4 worm cellular contexts compared by ENCODE assay signal in genomic region chrIII:10671894-10672293, ce11.
A peak's percentile ranks its signal among the peaks of the same experiment; 100 is the strongest.
TF ChIP-seq lines count a peak whose summit lies in the region.

No protein-coding gene starts in this region.

TF ChIP-seq in whole organism, L1 larva, 84 proteins besides CTCF, POLR2A, EP300 and RAD21:
- no peak for TF ChIP-seq fkh-8 (tag; optimal IDR thresholded peaks at IDR 0.05; lab: Kevin White, UChicago)
- TF ChIP-seq nhr-77 (tag; optimal IDR thresholded peaks at IDR 0.05; lab: Kevin White, UChicago), result no peak
- TF ChIP-seq efl-1 (optimal IDR thresholded peaks at IDR 0.05; lab: Kevin White, UChicago), result no peak
- peak in 1 of 2 experiments; percentile 60 for TF ChIP-seq efl-1 (GFP tag; optimal IDR thresholded peaks at IDR 0.05 in 1 of 2; lab: Kevin White, UChicago)
- TF ChIP-seq blmp-1 (tag; optimal IDR thresholded peaks at IDR 0.05; lab: Kevin White, UChicago), result peak; percentile 83

TF ChIP-seq in whole organism, L4 larva, 104 proteins besides CTCF, POLR2A, EP300 and RAD21:
- TF ChIP-seq lin-39 (tag; optimal IDR thresholded peaks at IDR 0.05; lab: Kevin White, UChicago) (no peak), ceh-32 (tag; optimal IDR thresholded peaks at IDR 0.05; lab: Kevin White, UChicago; ENCODE audit: poor library complexity) (no peak), arid-1 (GFP tag; conservative IDR thresholded peaks at IDR 0.05; lab: Robert Waterston, UW) (no peak), ama-1 (optimal IDR thresholded peaks at IDR 0.05; lab: Kevin White, UChicago) (no peak), ces-1 (GFP tag; optimal IDR thresholded peaks at IDR 0.05; lab: Kevin White, UChicago) (no peak), hlh-30 (tag; optimal IDR thresholded peaks at IDR 0.05; lab: Kevin White, UChicago; ENCODE audit: insufficient read depth) (peak; percentile 5), zag-1 (tag; optimal IDR thresholded peaks at IDR 0.05; lab: Kevin White, UChicago) (no peak), pha-4 (GFP tag; IDR thresholded peaks at IDR 0.05; lab: Robert Waterston, UW) (no peak), pha-4 (tag; optimal IDR thresholded peaks at IDR 0.05; lab: Kevin White, UChicago) (no peak), sdz-12 (GFP tag; optimal IDR thresholded peaks at IDR 0.05; lab: Kevin White, UChicago) (no peak), madf-9 (GFP tag; conservative IDR thresholded peaks at IDR 0.05; lab: Robert Waterston, UW) (no peak), nhr-237 (tag; optimal IDR thresholded peaks at IDR 0.05; lab: Kevin White, UChicago) (no peak), madf-5 (GFP tag; IDR thresholded peaks at IDR 0.05; lab: Robert Waterston, UW) (no peak), hmg-1.1 (GFP tag; IDR thresholded peaks at IDR 0.05; lab: Robert Waterston, UW) (no peak), ZK337.2 (GFP tag; IDR thresholded peaks at IDR 0.05; lab: Robert Waterston, UW) (no peak), skn-1 (tag; optimal IDR thresholded peaks at IDR 0.05; lab: Kevin White, UChicago) (no peak), nhr-48 (tag; optimal IDR thresholded peaks at IDR 0.05; lab: Kevin White, UChicago) (no peak), nhr-76 (tag; optimal IDR thresholded peaks at IDR 0.05; lab: Kevin White, UChicago) (no peak), aha-1 (tag; lab: Kevin White, UChicago) (peak; percentile 24), ceh-28 (tag; optimal IDR thresholded peaks at IDR 0.05; lab: Kevin White, UChicago) (no peak), lin-13 (GFP tag; optimal IDR thresholded peaks at IDR 0.05; lab: Kevin White, UChicago) (no peak), unc-130 (GFP tag; optimal IDR thresholded peaks at IDR 0.05; lab: Kevin White, UChicago) (no peak), ceh-62 (tag; optimal IDR thresholded peaks at IDR 0.05; lab: Kevin White, UChicago) (no peak), unc-62 (GFP tag; optimal IDR thresholded peaks at IDR 0.05 in 1 of 2; lab: Kevin White, UChicago) (peak in 1 of 2 experiments; percentile 40), unc-62 (tag; optimal IDR thresholded peaks at IDR 0.05; lab: Kevin White, UChicago) (no peak), cey-2 (tag; optimal IDR thresholded peaks at IDR 0.05; lab: Kevin White, UChicago; ENCODE audit: borderline replicate concordance, insufficient read depth) (no peak)

TF ChIP-seq in whole organism, late embryonic, 69 proteins besides CTCF, POLR2A, EP300 and RAD21:
- TF ChIP-seq hlh-13 (GFP tag; optimal IDR thresholded peaks at IDR 0.05; lab: Kevin White, UChicago), result no peak
- TF ChIP-seq pha-2 (tag; optimal IDR thresholded peaks at IDR 0.05; lab: Kevin White, UChicago), result no peak
- no peak for TF ChIP-seq pha-4 (tag; optimal IDR thresholded peaks at IDR 0.05; lab: Kevin White, UChicago)
- peak; percentile 44 for TF ChIP-seq ceh-19 (GFP tag; optimal IDR thresholded peaks at IDR 0.05; lab: Kevin White, UChicago)
- no peak for TF ChIP-seq sox-2 (GFP tag; IDR thresholded peaks at IDR 0.05; lab: Robert Waterston, UW)
- no peak for TF ChIP-seq zip-5 (tag; optimal IDR thresholded peaks at IDR 0.05; lab: Kevin White, UChicago)
- no peak for TF ChIP-seq ceh-6 (GFP tag; optimal IDR thresholded peaks at IDR 0.05; lab: Kevin White, UChicago)

TF ChIP-seq in whole organism, mixed stage, embryonic, 35 proteins besides CTCF, POLR2A, EP300 and RAD21:
- peak; percentile 10 for TF ChIP-seq ham-2 (GFP tag; optimal IDR thresholded peaks at IDR 0.05; lab: Kevin White, UChicago)
- no peak for TF ChIP-seq elt-3 (tag; optimal IDR thresholded peaks at IDR 0.05; lab: Kevin White, UChicago)
- peak; percentile 70 for TF ChIP-seq blmp-1 (tag; optimal IDR thresholded peaks at IDR 0.05; lab: Kevin White, UChicago)
- TF ChIP-seq ceh-83 (GFP tag; optimal IDR thresholded peaks at IDR 0.05; lab: Kevin White, UChicago), result peak; percentile 42

Comparison
In these comparisons a context has a peak if more than half of its experiments do, and no peak if none do; other contexts are left out.
1. Of the 29 proteins assayed by ChIP-seq in both whole organism, L4 larva and whole organism, L1 larva: peak only in whole organism, L4 larva: aha-1; only in whole organism, L1 larva: none; in both: none; in neither: 27; mixed calls (peak in some experiments, not most) for 1.